Worm (Caenorhabditis elegans): ENCODE results near the gene str-188.

- TF ChIP-seq ztf-29 (GFP tag; IDR thresholded peaks at IDR 0.05) (no peak), flt-1 (GFP tag; IDR thresholded peaks at IDR 0.05) (no peak), tab-1 (GFP tag; IDR thresholded peaks at IDR 0.05) (no peak)
Observed at ce11 chrV:9673199-9673843, 43.2 kb upstream of the str-188 start, which contains the start of gene sulp-8.
